Fruit fly (Drosophila melanogaster) whole organism, embryonic: Measurements from ENCODE around the gene Nepl3.

Experiments used
- Atf3 ChIP-seq: fragments of 200-800 bp; sonication (Bioruptor generic); optimal IDR thresholded peaks from 3 replicates; lab custom pipeline; 2016; ENCODE audit warnings: missing biosample characterization, missing genetic modification characterization
- Bteb2 ChIP-seq: fragments of 200-800 bp; sonication (Bioruptor generic); optimal IDR thresholded peaks from 2 replicates; lab custom pipeline; 2016; ENCODE audit warnings: missing biosample characterization, missing genetic modification characterization
- C15 ChIP-seq: fragments of 200-800 bp; sonication (Bioruptor generic); IDR thresholded peaks from 3 replicates; pipeline ENCODE4 v1.3.6; 2022; ENCODE audit warnings: missing biosample characterization, missing genetic modification characterization
- CG10321 ChIP-seq: fragments of 200-800 bp; sonication (Bioruptor generic); IDR thresholded peaks from 2 replicates; pipeline ENCODE4 v1.3.6; 2022; ENCODE audit warnings: missing biosample characterization, missing genetic modification characterization
- CG10543 ChIP-seq: fragments of 200-800 bp; sonication (Bioruptor generic); optimal IDR thresholded peaks from 3 replicates; lab custom pipeline; 2017; ENCODE audit warnings: missing biosample characterization, mild to moderate bottlenecking, missing genetic modification characterization, moderate library complexity
- CG11093 ChIP-seq: fragments of 200-800 bp; sonication (Bioruptor generic); IDR thresholded peaks from 3 replicates; pipeline ENCODE4 v1.3.6; 2022; ENCODE audit warnings: missing biosample characterization, missing genetic modification characterization
- CG11695 ChIP-seq: fragments of 200-800 bp; sonication (Bioruptor generic); IDR thresholded peaks from 3 replicates; pipeline ENCODE4 v1.3.6; 2022; ENCODE audit warnings: missing biosample characterization, missing genetic modification characterization
- CG12071 ChIP-seq: fragments of 200-800 bp; sonication (Bioruptor generic); optimal IDR thresholded peaks from 3 replicates; lab custom pipeline; 2018; ENCODE audit warnings: missing biosample characterization, mild to moderate bottlenecking, missing genetic modification characterization
- CG12219 ChIP-seq: fragments of 200-800 bp; sonication (Bioruptor generic); optimal IDR thresholded peaks from 3 replicates; lab custom pipeline; 2018; ENCODE audit warnings: missing biosample characterization, mild to moderate bottlenecking, missing genetic modification characterization
- CG13424 ChIP-seq: fragments of 200-800 bp; sonication (Bioruptor generic); optimal IDR thresholded peaks from 2 replicates; lab custom pipeline; 2019; ENCODE audit warnings: missing biosample characterization, mild to moderate bottlenecking, missing genetic modification characterization, moderate library complexity
- CG1529 ChIP-seq: fragments of 200-800 bp; sonication (Bioruptor generic); optimal IDR thresholded peaks from 3 replicates; lab custom pipeline; 2018; ENCODE audit warnings: missing biosample characterization, missing genetic modification characterization
- CG15514 ChIP-seq: fragments of 200-800 bp; sonication (Bioruptor generic); optimal IDR thresholded peaks from 3 replicates; lab custom pipeline; 2017; ENCODE audit warnings: missing biosample characterization, missing genetic modification characterization, mild to moderate bottlenecking, moderate library complexity, missing genetic modification reagents
- CG17361 ChIP-seq: fragments of 200-800 bp; sonication (Bioruptor generic); IDR thresholded peaks from 3 replicates; pipeline ENCODE4 v1.3.6; 2022; ENCODE audit warnings: missing biosample characterization, missing genetic modification characterization
- CG18764 ChIP-seq: fragments of 200-800 bp; sonication (Bioruptor generic); optimal IDR thresholded peaks from 3 replicates; lab custom pipeline; 2016; ENCODE audit warnings: missing biosample characterization, missing genetic modification characterization
- CG2202 ChIP-seq: fragments of 200-800 bp; sonication (Bioruptor generic); optimal IDR thresholded peaks from 2 replicates; lab custom pipeline; 2018; ENCODE audit warnings: missing biosample characterization, mild to moderate bottlenecking, missing genetic modification characterization
- CG42726 ChIP-seq: fragments of 200-800 bp; sonication (Bioruptor generic); IDR thresholded peaks from 2 replicates; pipeline ENCODE4 v1.3.6; 2022; ENCODE audit warnings: missing biosample characterization, missing genetic modification characterization; ENCODE audit not compliant: partially characterized antibody
- CG43689 ChIP-seq: fragments of 200-800 bp; sonication (Bioruptor generic); IDR thresholded peaks from 2 replicates; pipeline ENCODE4 v1.3.6; 2022; ENCODE audit warnings: missing biosample characterization, missing genetic modification characterization
- CG5180 ChIP-seq: fragments of 200-800 bp; sonication (Bioruptor generic); optimal IDR thresholded peaks from 3 replicates; lab custom pipeline; 2017; ENCODE audit warnings: missing biosample characterization, missing genetic modification characterization, mild to moderate bottlenecking, moderate library complexity, missing genetic modification reagents
- CG6689 ChIP-seq: fragments of 200-800 bp; sonication (Bioruptor generic); IDR thresholded peaks from 2 replicates; pipeline ENCODE4 v1.3.6; 2022; ENCODE audit warnings: missing biosample characterization, missing genetic modification characterization
- CG6765 ChIP-seq: fragments of 200-800 bp; sonication (Bioruptor generic); optimal IDR thresholded peaks from 3 replicates; lab custom pipeline; 2017; ENCODE audit warnings: missing biosample characterization, mild to moderate bottlenecking, missing genetic modification characterization
- CG6854 ChIP-seq: fragments of 200-800 bp; sonication (Bioruptor generic); optimal IDR thresholded peaks from 3 replicates; lab custom pipeline; 2017; ENCODE audit warnings: missing biosample characterization, mild to moderate bottlenecking, missing genetic modification characterization
- CG7839 ChIP-seq: fragments of 200-800 bp; sonication (Bioruptor generic); optimal IDR thresholded peaks from 3 replicates; lab custom pipeline; 2018; ENCODE audit warnings: missing biosample characterization, mild to moderate bottlenecking, missing genetic modification characterization, moderate library complexity
- CG7963 ChIP-seq: fragments of 200-800 bp; sonication (Bioruptor generic); IDR thresholded peaks from 3 replicates; pipeline ENCODE4 v1.3.6; 2022; ENCODE audit warnings: missing biosample characterization, missing genetic modification characterization; ENCODE audit not compliant: partially characterized antibody
- CG8089 ChIP-seq: fragments of 200-800 bp; sonication (Bioruptor generic); optimal IDR thresholded peaks from 3 replicates; lab custom pipeline; 2016; ENCODE audit warnings: missing biosample characterization, missing genetic modification characterization
- CG8290 ChIP-seq, 3 experiments: fragments of 200-800 bp; sonication (Bioruptor generic); optimal IDR thresholded peaks; 2 replicates each; lab custom pipeline; 2016 to 2019; ENCODE audit warnings: missing biosample characterization in 3 of 3, missing genetic modification characterization in 3 of 3, mild to moderate bottlenecking in 2 of 3, moderate library complexity in 1 of 3
- CG9437 ChIP-seq: fragments of 200-800 bp; sonication (Bioruptor generic); optimal IDR thresholded peaks from 2 replicates; lab custom pipeline; 2018; ENCODE audit warnings: missing biosample characterization, mild to moderate bottlenecking, missing genetic modification characterization
- CG9932 ChIP-seq: fragments of 200-800 bp; sonication (Bioruptor generic); IDR thresholded peaks from 2 replicates; pipeline ENCODE4 v1.3.6; 2022; ENCODE audit warnings: missing biosample characterization, missing genetic modification characterization
- Chrac-16 ChIP-seq: fragments of 200-800 bp; sonication (Bioruptor generic); optimal IDR thresholded peaks from 3 replicates; lab custom pipeline; 2016; ENCODE audit warnings: missing biosample characterization, missing genetic modification characterization
- Dp ChIP-seq: fragments of 200-800 bp; sonication (Bioruptor generic); optimal IDR thresholded peaks from 2 replicates; lab custom pipeline; 2018; ENCODE audit warnings: missing biosample characterization, mild to moderate bottlenecking, missing genetic modification characterization, moderate library complexity
- Ets97D ChIP-seq: fragments of 200-800 bp; sonication (Bioruptor generic); optimal IDR thresholded peaks from 3 replicates; lab custom pipeline; 2016; ENCODE audit warnings: missing biosample characterization, missing genetic modification characterization
- H2.0 ChIP-seq: fragments of 200-800 bp; sonication (Bioruptor generic); IDR thresholded peaks from 2 replicates; pipeline ENCODE4 v1.3.6; 2022; ENCODE audit warnings: missing biosample characterization, missing genetic modification characterization
- Nf-YB ChIP-seq: fragments of 200-800 bp; sonication (Bioruptor generic); optimal IDR thresholded peaks from 3 replicates; lab custom pipeline; 2019; ENCODE audit warnings: missing biosample characterization, mild to moderate bottlenecking, missing genetic modification characterization, moderate library complexity
- Tbp ChIP-seq: fragments of >200 bp; optimal IDR thresholded peaks from 2 replicates; lab custom pipeline; 2018; ENCODE audit warnings: missing biosample characterization, missing genetic modification characterization
- Vsx1 ChIP-seq: fragments of 200-800 bp; sonication (Bioruptor generic); optimal IDR thresholded peaks from 2 replicates; lab custom pipeline; 2017; ENCODE audit warnings: missing biosample characterization, mild to moderate bottlenecking, missing genetic modification characterization, missing genetic modification reagents
- ase ChIP-seq: fragments of 200-800 bp; sonication (Bioruptor generic); IDR thresholded peaks from 3 replicates; pipeline ENCODE4 v1.3.6; 2022; ENCODE audit warnings: missing biosample characterization, missing genetic modification characterization
- cg ChIP-seq: fragments of 200-800 bp; sonication (Bioruptor generic); optimal IDR thresholded peaks from 3 replicates; lab custom pipeline; 2019; ENCODE audit warnings: missing biosample characterization, mild to moderate bottlenecking, missing genetic modification characterization, moderate library complexity
- chn ChIP-seq: fragments of 200-800 bp; sonication (Bioruptor generic); optimal IDR thresholded peaks from 2 replicates; lab custom pipeline; 2016; ENCODE audit warnings: missing biosample characterization, missing genetic modification characterization
- dan ChIP-seq: fragments of 200-800 bp; sonication (Bioruptor generic); IDR thresholded peaks from 2 replicates; pipeline ENCODE4 v1.3.6; 2022; ENCODE audit warnings: missing biosample characterization, missing genetic modification characterization
- dimm ChIP-seq: fragments of 200-800 bp; sonication (Bioruptor generic); IDR thresholded peaks from 2 replicates; pipeline ENCODE4 v1.3.6; 2022; ENCODE audit warnings: missing biosample characterization, missing genetic modification characterization
- dpn ChIP-seq, 2 experiments: fragments of 200-800 bp; sonication (Bioruptor generic); optimal IDR thresholded peaks; 3 replicates each; lab custom pipeline; 2016; ENCODE audit warnings: missing biosample characterization in 2 of 2, missing genetic modification characterization in 2 of 2
- eve ChIP-seq, 2 experiments: fragments of >200 bp; optimal IDR thresholded peaks; 2 replicates each; lab custom pipeline; 2017; ENCODE audit warnings: missing biosample characterization in 2 of 2, missing genetic modification characterization in 2 of 2
- gro ChIP-seq: fragments of 200-800 bp; sonication (Bioruptor generic); optimal IDR thresholded peaks from 2 replicates; lab custom pipeline; 2016; ENCODE audit warnings: missing biosample characterization, missing genetic modification characterization
- h ChIP-seq: fragments of >200 bp; optimal IDR thresholded peaks from 2 replicates; lab custom pipeline; 2017
- jigr1 ChIP-seq: fragments of 200-800 bp; sonication (Bioruptor generic); IDR thresholded peaks from 3 replicates; pipeline ENCODE4 v1.3.6; 2022; ENCODE audit warnings: missing biosample characterization, missing genetic modification characterization
- lbe ChIP-seq: fragments of 200-800 bp; sonication (Bioruptor generic); optimal IDR thresholded peaks from 2 replicates; lab custom pipeline; 2016; ENCODE audit warnings: missing biosample characterization, mild to moderate bottlenecking, missing genetic modification characterization
- luna ChIP-seq: fragments of 200-800 bp; sonication (Bioruptor generic); optimal IDR thresholded peaks from 2 replicates; lab custom pipeline; 2016; ENCODE audit warnings: missing biosample characterization, missing genetic modification characterization
- onecut ChIP-seq: fragments of 200-800 bp; sonication (Bioruptor generic); IDR thresholded peaks from 2 replicates; pipeline ENCODE4 v1.3.6; 2022; ENCODE audit warnings: missing biosample characterization, missing genetic modification characterization
- pan ChIP-seq, 4 experiments: fragments of >200 bp in 3 of 4; fragments of 200-800 bp in 1 of 4; sonication (Bioruptor generic) in 1 of 4; optimal IDR thresholded peaks in 3 of 4; IDR thresholded peaks in 1 of 4; 2 replicates each; pipeline versions ENCODE4 v1.3.6 to Lab custom; 2017 to 2022; ENCODE audit warnings: missing biosample characterization in 2 of 4, missing genetic modification characterization in 2 of 4, mixed read lengths in 1 of 4
- pum ChIP-seq: fragments of 200-800 bp; sonication (Bioruptor generic); optimal IDR thresholded peaks from 2 replicates; lab custom pipeline; 2016; ENCODE audit warnings: missing biosample characterization, missing genetic modification characterization
- vfl ChIP-seq: fragments of 200-800 bp; sonication (Bioruptor generic); optimal IDR thresholded peaks from 2 replicates; lab custom pipeline; 2016; ENCODE audit warnings: missing biosample characterization, missing genetic modification characterization
- wor ChIP-seq: fragments of 200-800 bp; sonication (Bioruptor generic); IDR thresholded peaks from 2 replicates; pipeline ENCODE4 v1.3.6; 2022; ENCODE audit warnings: missing biosample characterization, missing genetic modification characterization

Nepl3 gene

dm6 chr2L:5054953-5055352 is 3.1 kb downstream of the Nepl3 start, which contains the start of the genes CG14036 and His3.3A (continued):
- TF ChIP-seq wor (GFP tag; lab: Robert Waterston, UW): no peak
- TF ChIP-seq luna (GFP tag; lab: Kevin White, UChicago): no peak
- TF ChIP-seq CG6689 (GFP tag; lab: Robert Waterston, UW): no peak
- no peak for TF ChIP-seq CG6854 (GFP tag; lab: Kevin White, UChicago)
- TF ChIP-seq gro (GFP tag; lab: Kevin White, UChicago): no peak
- TF ChIP-seq dimm (GFP tag; lab: Robert Waterston, UW): no peak
- no peak for TF ChIP-seq CG8290 (GFP tag; optimal IDR thresholded peaks at IDR 0.05; lab: Kevin White, UChicago)
- TF ChIP-seq CG8290 (tag; optimal IDR thresholded peaks at IDR 0.05; lab: Kevin White, UChicago): peak in 1 of 2 experiments; percentile 75
- TF ChIP-seq eve (GFP tag; optimal IDR thresholded peaks at IDR 0.05; lab: Kevin White, UChicago): no peak
- peak; percentile 43 for TF ChIP-seq CG13424
- no peak for TF ChIP-seq H2.0
- TF ChIP-seq CG12219 (GFP tag; lab: Kevin White, UChicago): no peak
- no peak for TF ChIP-seq dan (GFP tag; lab: Robert Waterston, UW)
- TF ChIP-seq Dp (GFP tag; lab: Kevin White, UChicago): peak; percentile 88
- no peak for TF ChIP-seq CG11093 (GFP tag; lab: Robert Waterston, UW)
- TF ChIP-seq CG12071 (GFP tag; lab: Kevin White, UChicago): no peak
- TF ChIP-seq jigr1 (GFP tag; lab: Robert Waterston, UW): no peak
- no peak for TF ChIP-seq CG43689
- no peak for TF ChIP-seq CG2202
- no peak for TF ChIP-seq CG10321
- TF ChIP-seq pan (optimal IDR thresholded peaks at IDR 0.05; lab: Kevin White, UChicago): no peak
- peak in 1 of 2 experiments; percentile 36 for TF ChIP-seq pan (GFP tag; optimal IDR thresholded peaks at IDR 0.05 in 1 of 2, IDR thresholded peaks at IDR 0.05 in 1 of 2)
- peak; percentile 35; the same call in 1 of the 2 replicates for TF ChIP-seq CG9932 (GFP tag; lab: Robert Waterston, UW)
- TF ChIP-seq CG17361: peak; percentile 40; the same call in 1 of the 3 replicates
- TF ChIP-seq lbe (GFP tag; lab: Kevin White, UChicago): no peak
- TF ChIP-seq CG9437: no peak
- TF ChIP-seq Atf3: no peak
- no peak for TF ChIP-seq Chrac-16 (GFP tag; lab: Kevin White, UChicago)
- TF ChIP-seq CG42726 (GFP tag; lab: Robert Waterston, UW): peak; percentile 59; the same call in 1 of the 2 replicates
- no peak for TF ChIP-seq pum (GFP tag; lab: Kevin White, UChicago)
- TF ChIP-seq CG15514: peak; percentile 82
- TF ChIP-seq CG7839 (tag; lab: Kevin White, UChicago): no peak
- no peak for TF ChIP-seq Tbp (GFP tag; lab: Kevin White, UChicago)
- 0 out of 3 replicates have a peak, but pooled peaks have one; percentile 20 for TF ChIP-seq CG7963 (GFP tag; lab: Robert Waterston, UW)
- TF ChIP-seq CG18764: no peak
- TF ChIP-seq CG6765 (GFP tag; lab: Kevin White, UChicago): no peak
- TF ChIP-seq CG5180 (GFP tag; lab: Kevin White, UChicago): no peak
- 0 out of 3 replicates have a peak, but pooled peaks have one; percentile 11 for TF ChIP-seq CG11695 (GFP tag; lab: Robert Waterston, UW)
- TF ChIP-seq C15: no peak
- no peak for TF ChIP-seq CG8089
- TF ChIP-seq Nf-YB (GFP tag; lab: Kevin White, UChicago): no peak
- TF ChIP-seq chn: no peak
- TF ChIP-seq Bteb2 (GFP tag; lab: Kevin White, UChicago): no peak
- TF ChIP-seq CG1529 (GFP tag; lab: Kevin White, UChicago): no peak
- TF ChIP-seq dpn (GFP tag; optimal IDR thresholded peaks at IDR 0.05; lab: Kevin White, UChicago): no peak
- TF ChIP-seq Vsx1 (GFP tag; lab: Kevin White, UChicago): no peak
- no peak for TF ChIP-seq onecut
- TF ChIP-seq CG10543 (GFP tag; lab: Kevin White, UChicago): no peak
- no peak for TF ChIP-seq h (lab: Kevin White, UChicago)
- no peak for TF ChIP-seq cg (GFP tag; lab: Kevin White, UChicago)
- no peak for TF ChIP-seq vfl
- TF ChIP-seq Ets97D (GFP tag; lab: Kevin White, UChicago): peak; percentile 81
- TF ChIP-seq ase (GFP tag; lab: Robert Waterston, UW): no peak
